Fruit fly (Drosophila melanogaster): ENCODE results near the gene CG31810.

The CG31810 gene

DNA sequence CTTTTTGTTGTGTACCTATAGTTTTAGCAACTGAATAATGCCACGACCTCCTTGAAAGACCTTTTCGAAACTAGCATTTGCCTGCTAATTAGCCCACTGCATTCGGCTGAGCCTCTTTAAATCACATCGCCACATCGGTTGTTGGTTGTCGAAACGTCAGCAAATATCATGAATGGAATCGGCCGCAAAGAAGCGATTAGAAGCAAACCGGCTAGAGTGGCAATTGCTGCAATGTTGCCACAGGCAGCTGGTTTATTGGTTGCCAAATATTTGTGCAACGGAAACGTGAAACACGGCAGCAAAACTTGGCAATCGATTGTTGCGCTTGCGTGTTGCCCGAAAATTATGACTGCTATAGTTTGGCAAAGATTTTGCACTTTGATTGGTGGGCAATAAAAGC is 7.0 kb downstream of the CG31810 start:
- no peak for TF ChIP-seq CHES-1-like (GFP tag; optimal IDR thresholded peaks at IDR 0.05)
- no peak for TF ChIP-seq CG13775 (GFP tag; optimal IDR thresholded peaks at IDR 0.05)
- 0 out of 3 replicates have a peak, but pooled peaks have one; percentile 27 for TF ChIP-seq ci (GFP tag; IDR thresholded peaks at IDR 0.05)
- peak; percentile 10 for TF ChIP-seq CG5180 (GFP tag; optimal IDR thresholded peaks at IDR 0.05)
- peak in 1 of 2 experiments; percentile 54 for TF ChIP-seq tll (GFP tag; optimal IDR thresholded peaks at IDR 0.05)
- no peak for TF ChIP-seq D19B (GFP tag; optimal IDR thresholded peaks at IDR 0.05)
- TF ChIP-seq sna (GFP tag; IDR thresholded peaks at IDR 0.05; ENCODE audit: partially characterized antibody): no peak
- TF ChIP-seq CG4707 (GFP tag; optimal IDR thresholded peaks at IDR 0.05): no peak
- peak; percentile 31 for TF ChIP-seq CG15479 (GFP tag; optimal IDR thresholded peaks at IDR 0.05)
- 0 out of 2 replicates have a peak, but pooled peaks have one; percentile 21 for TF ChIP-seq Nf-YA (GFP tag; IDR thresholded peaks at IDR 0.05)
- TF ChIP-seq vvl (GFP tag; IDR thresholded peaks at IDR 0.05): no peak
- no peak for TF ChIP-seq Usf (GFP tag; optimal IDR thresholded peaks at IDR 0.05)
- TF ChIP-seq Ets97D (GFP tag; optimal IDR thresholded peaks at IDR 0.05): no peak
- no peak for TF ChIP-seq sens-2 (GFP tag; IDR thresholded peaks at IDR 0.05)
- TF ChIP-seq tx (GFP tag; optimal IDR thresholded peaks at IDR 0.05): no peak
- TF ChIP-seq CG4730 (GFP tag; IDR thresholded peaks at IDR 0.05): no peak
- TF ChIP-seq Myb (GFP tag; optimal IDR thresholded peaks at IDR 0.05): no peak
- no peak for TF ChIP-seq MESR4 (GFP tag; optimal IDR thresholded peaks at IDR 0.05)
- TF ChIP-seq Asciz (GFP tag; optimal IDR thresholded peaks at IDR 0.05): peak; percentile 27
- TF ChIP-seq jigr1 (GFP tag; IDR thresholded peaks at IDR 0.05): no peak
- TF ChIP-seq ham (GFP tag; IDR thresholded peaks at IDR 0.05): no peak
- peak; percentile 49 for TF ChIP-seq Med (GFP tag)
- TF ChIP-seq CG13624 (GFP tag; optimal IDR thresholded peaks at IDR 0.05): no peak
- TF ChIP-seq Mes4 (GFP tag; optimal IDR thresholded peaks at IDR 0.05): no peak
- no peak for TF ChIP-seq Dek (tag; optimal IDR thresholded peaks at IDR 0.05)
- peak; percentile 2 for TF ChIP-seq HHEX (GFP tag; optimal IDR thresholded peaks at IDR 0.05)
- no peak for TF ChIP-seq CG1832 (GFP tag; optimal IDR thresholded peaks at IDR 0.05)
- no peak for TF ChIP-seq CG14710 (tag; optimal IDR thresholded peaks at IDR 0.05)
- no peak for TF ChIP-seq MBD-R2 (GFP tag; IDR thresholded peaks at IDR 0.05)
- peak; percentile 59 for TF ChIP-seq sens (GFP tag)
- no peak for TF ChIP-seq CG12236 (GFP tag; optimal IDR thresholded peaks at IDR 0.05)
- TF ChIP-seq Ets65A (GFP tag): peak; percentile 70
- no peak for TF ChIP-seq CG10654 (GFP tag; optimal IDR thresholded peaks at IDR 0.05)
- no peak for TF ChIP-seq Nf-YC (tag; optimal IDR thresholded peaks at IDR 0.05)
- TF ChIP-seq vnd (GFP tag; IDR thresholded peaks at IDR 0.05; ENCODE audit: partially characterized antibody): no peak

DNA sequence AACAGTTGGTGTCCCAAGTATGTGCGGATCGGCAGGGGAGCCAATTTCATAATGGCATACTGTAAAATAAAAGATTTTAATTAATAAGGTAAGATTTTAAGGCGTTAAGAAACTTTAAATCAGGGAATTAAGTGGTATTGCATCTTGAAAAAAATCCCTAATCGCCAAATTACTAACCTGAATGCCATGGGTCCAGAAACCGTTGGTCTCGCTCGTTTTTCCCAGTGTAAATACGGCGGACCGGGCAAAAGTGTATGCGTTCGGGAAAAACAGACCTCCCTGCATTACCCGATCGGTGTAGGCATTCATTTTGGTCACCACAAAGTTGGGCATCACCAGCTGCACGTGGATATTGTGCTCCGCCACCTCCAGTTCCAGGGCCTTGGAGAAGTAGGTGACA is 8.8 kb downstream of the CG31810 start:
- TF ChIP-seq Spps (tag; optimal IDR thresholded peaks at IDR 0.05): no peak
- peak; percentile 80 for TF ChIP-seq Ets65A (GFP tag)
- 0 out of 2 replicates have a peak, but pooled peaks have one; percentile 51 for TF ChIP-seq Drgx (GFP tag; IDR thresholded peaks at IDR 0.05)

DNA sequence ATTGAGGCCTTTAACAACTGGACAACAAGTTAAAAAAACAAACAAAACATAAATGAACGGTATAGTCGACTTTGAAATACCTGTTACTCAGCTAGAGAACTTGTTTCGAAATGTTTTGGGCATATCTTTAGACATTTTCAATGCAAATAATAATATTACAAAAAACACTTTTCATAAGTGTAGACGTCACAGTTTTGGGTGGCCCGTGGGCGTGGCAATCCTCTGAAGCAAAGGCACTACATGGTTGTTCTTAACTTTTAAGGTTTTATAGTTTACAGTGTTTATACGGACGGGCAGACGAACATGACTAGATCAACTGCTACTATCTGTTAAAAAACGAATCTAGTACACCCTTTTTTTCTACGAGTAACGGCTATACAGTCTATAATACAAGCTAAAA is 9.7 kb downstream of the CG31810 start:
- TF ChIP-seq caup (GFP tag; optimal IDR thresholded peaks at IDR 0.05; ENCODE audit: severe bottlenecking): no peak
